Worm (Caenorhabditis elegans) whole organism, L1 larva: ENCODE data around the gene exc-5.

ENCODE experiments used
- Y116A8C.19 ChIP-seq: sonication (generic microtip); optimal IDR thresholded peaks from 2 replicates; lab custom pipeline; 2016; ENCODE audit warnings: missing compliant biosample characterization, missing genetic modification characterization, borderline replicate concordance
- alr-1 ChIP-seq: fragments of 200-800 bp; sonication (Bioruptor generic); optimal IDR thresholded peaks from 2 replicates; lab custom pipeline; 2018; ENCODE audit warnings: borderline replicate concordance, mild to moderate bottlenecking, missing genetic modification characterization, missing compliant biosample characterization
- aly-2 ChIP-seq: fragments of 150-350 bp; optimal IDR thresholded peaks from 2 replicates; lab custom pipeline; 2014; ENCODE audit warnings: missing biosample characterization, missing genetic modification characterization
- blmp-1 ChIP-seq: fragments of 150-350 bp; optimal IDR thresholded peaks from 2 replicates; lab custom pipeline; 2014; ENCODE audit warnings: missing biosample characterization, missing genetic modification characterization
- dpl-1 ChIP-seq, 3 experiments: fragments of 150-350 bp in 2 of 3; sonication (generic microtip) in 1 of 3; optimal IDR thresholded peaks; 2 replicates each; lab custom pipeline; 2014 to 2017; ENCODE audit warnings: missing biosample characterization in 3 of 3, missing genetic modification characterization in 3 of 3, missing genetic modification reagents in 3 of 3
- efl-1 ChIP-seq, 4 experiments: fragments of 150-350 bp; optimal IDR thresholded peaks in 3 of 4; peaks in 1 of 4; 1 replicate in 1 of 4; 2 replicates in 3 of 4; lab custom pipeline; 2014; ENCODE audit warnings: missing biosample characterization in 2 of 4, missing genetic modification characterization in 2 of 4, missing genetic modification reagents in 2 of 4
- efl-3 ChIP-seq: fragments of 200-800 bp; sonication (Bioruptor generic); optimal IDR thresholded peaks from 2 replicates; lab custom pipeline; 2018; ENCODE audit warnings: mild to moderate bottlenecking, missing genetic modification characterization, missing compliant biosample characterization
- elt-2 ChIP-seq: sonication (generic microtip); optimal IDR thresholded peaks from 2 replicates; lab custom pipeline; 2016; ENCODE audit warnings: missing genetic modification characterization, mild to moderate bottlenecking, inconsistent platforms, missing compliant biosample characterization, missing genetic modification reagents
- elt-3 ChIP-seq, 6 experiments: fragments of 150-350 bp in 1 of 6; sonication (generic microtip); optimal IDR thresholded peaks; 2 replicates each; lab custom pipeline; 2017 to 2018; ENCODE audit warnings: missing biosample characterization in 6 of 6, missing genetic modification characterization in 6 of 6, inconsistent platforms in 1 of 6
- grh-1 ChIP-seq: fragments of 200-800 bp; sonication (Bioruptor generic); IDR thresholded peaks from 2 replicates; pipeline ENCODE4 v1.3.6; 2022; ENCODE audit warnings: missing genetic modification reagents, missing genetic modification characterization, missing compliant biosample characterization
- irx-1 ChIP-seq: sonication (generic microtip); optimal IDR thresholded peaks from 2 replicates; lab custom pipeline; 2016; ENCODE audit warnings: missing genetic modification characterization, missing compliant biosample characterization
- isw-1 ChIP-seq: fragments of 200-800 bp; sonication (Bioruptor generic); IDR thresholded peaks from 2 replicates; pipeline ENCODE4 v1.3.6; 2022; ENCODE audit warnings: missing genetic modification characterization, missing compliant biosample characterization
- lin-35 ChIP-seq, 2 experiments: fragments of 150-350 bp; optimal IDR thresholded peaks; 2 replicates each; lab custom pipeline; 2014; ENCODE audit warnings: missing biosample characterization in 2 of 2, missing genetic modification characterization in 2 of 2, missing genetic modification reagents in 2 of 2
- lin-39 ChIP-seq: fragments of 150-350 bp; optimal IDR thresholded peaks from 2 replicates; lab custom pipeline; 2014; ENCODE audit warnings: missing biosample characterization, missing genetic modification reagents, missing genetic modification characterization
- mdl-1 ChIP-seq, 2 experiments: fragments of 150-350 bp; optimal IDR thresholded peaks; 2 replicates each; lab custom pipeline; 2014 to 2017; ENCODE audit warnings: missing biosample characterization in 2 of 2, missing genetic modification characterization in 2 of 2, inconsistent platforms in 1 of 2
- mep-1 ChIP-seq: fragments of 150-350 bp; optimal IDR thresholded peaks from 2 replicates; lab custom pipeline; 2014; ENCODE audit warnings: missing biosample characterization, missing genetic modification characterization
- nhr-12 ChIP-seq: sonication (generic microtip); optimal IDR thresholded peaks from 2 replicates; lab custom pipeline; 2017; ENCODE audit warnings: missing biosample characterization, missing genetic modification characterization
- nhr-237 ChIP-seq: fragments of 150-350 bp; optimal IDR thresholded peaks from 2 replicates; lab custom pipeline; 2014; ENCODE audit warnings: missing biosample characterization, missing genetic modification characterization
- nhr-28 ChIP-seq: fragments of 150-350 bp; optimal IDR thresholded peaks from 2 replicates; lab custom pipeline; 2014; ENCODE audit warnings: missing biosample characterization, missing genetic modification characterization
- nhr-47 ChIP-seq: sonication (generic microtip); optimal IDR thresholded peaks from 2 replicates; lab custom pipeline; 2016; ENCODE audit warnings: mild to moderate bottlenecking, missing genetic modification characterization, moderate library complexity, missing compliant biosample characterization
- nhr-71 ChIP-seq: sonication (generic microtip); optimal IDR thresholded peaks from 2 replicates; lab custom pipeline; 2016; ENCODE audit warnings: mild to moderate bottlenecking, missing genetic modification characterization, moderate library complexity, missing compliant biosample characterization
- nhr-85 ChIP-seq: sonication (generic microtip); peaks from one replicate; lab custom pipeline; 2016; ENCODE audit warnings: missing genetic modification characterization, inconsistent platforms, missing compliant biosample characterization
- skn-1 ChIP-seq: fragments of 150-350 bp; optimal IDR thresholded peaks from 2 replicates; lab custom pipeline; 2014; ENCODE audit warnings: missing biosample characterization, missing genetic modification characterization
- snpc-4 ChIP-seq: fragments of 150-350 bp; optimal IDR thresholded peaks from 2 replicates; lab custom pipeline; 2014; ENCODE audit warnings: missing biosample characterization, missing genetic modification characterization
- snu-23 ChIP-seq: sonication (generic microtip); optimal IDR thresholded peaks from 2 replicates; lab custom pipeline; 2016; ENCODE audit warnings: missing genetic modification characterization, missing compliant biosample characterization
- sox-4 ChIP-seq: sonication (generic microtip); optimal IDR thresholded peaks from 2 replicates; lab custom pipeline; 2016; ENCODE audit warnings: missing genetic modification characterization, missing compliant biosample characterization
- sptf-1 ChIP-seq: fragments of 150-350 bp; optimal IDR thresholded peaks from 2 replicates; lab custom pipeline; 2014; ENCODE audit warnings: missing biosample characterization, missing genetic modification characterization
- swsn-7 ChIP-seq: sonication (generic microtip); optimal IDR thresholded peaks from 2 replicates; lab custom pipeline; 2016; ENCODE audit warnings: missing genetic modification characterization, missing compliant biosample characterization
- unc-130 ChIP-seq: fragments of 150-350 bp; optimal IDR thresholded peaks from 2 replicates; lab custom pipeline; 2017; ENCODE audit warnings: missing biosample characterization, missing genetic modification characterization, inconsistent platforms
- unc-30 ChIP-seq: sonication (generic microtip); optimal IDR thresholded peaks from 2 replicates; lab custom pipeline; 2017; ENCODE audit warnings: missing biosample characterization, missing genetic modification characterization
- unc-86 ChIP-seq: sonication (generic microtip); optimal IDR thresholded peaks from 2 replicates; lab custom pipeline; 2016; ENCODE audit warnings: missing genetic modification characterization, missing compliant biosample characterization
- unc-98 ChIP-seq: fragments of 200-800 bp; sonication (Bioruptor generic); IDR thresholded peaks from 2 replicates; pipeline ENCODE4 v1.3.6; 2022; ENCODE audit warnings: missing genetic modification characterization, missing compliant biosample characterization
- xbp-1 ChIP-seq: sonication (generic microtip); optimal IDR thresholded peaks from 2 replicates; lab custom pipeline; 2016; ENCODE audit warnings: missing genetic modification characterization, missing compliant biosample characterization
- zip-4 ChIP-seq: fragments of 200-800 bp; sonication (Bioruptor generic); optimal IDR thresholded peaks from 2 replicates; lab custom pipeline; 2018; ENCODE audit warnings: mild to moderate bottlenecking, missing genetic modification characterization, moderate library complexity, missing compliant biosample characterization
- ztf-4 ChIP-seq: fragments of 150-350 bp; optimal IDR thresholded peaks from 2 replicates; lab custom pipeline; 2014; ENCODE audit warnings: missing biosample characterization, missing genetic modification characterization

exc-5 gene

ce11 chrIV:8821147-8821546, 7.7 kb upstream of the exc-5 start, which contains the start of gene T28C6.5:
Gene T28C6.5 (plus strand): TSS chrIV:8821447.
- no peak for TF ChIP-seq efl-1 (optimal IDR thresholded peaks at IDR 0.05; lab: Kevin White, UChicago)
- TF ChIP-seq efl-1 (GFP tag; optimal IDR thresholded peaks at IDR 0.05 in 1 of 2; lab: Kevin White, UChicago): no peak
- TF ChIP-seq xbp-1: no peak
- no peak for TF ChIP-seq sox-4 (tag; lab: Kevin White, UChicago)
- no peak for TF ChIP-seq isw-1
- no peak for TF ChIP-seq grh-1 (GFP tag; lab: Robert Waterston, UW)

ce11 chrIV:8820041-8820440, 6.6 kb upstream of the exc-5 start, which contains the start of gene T28C6.3:
Gene T28C6.3 (plus strand): TSS chrIV:8820341.
- TF ChIP-seq mdl-1 (tag; optimal IDR thresholded peaks at IDR 0.05; lab: Kevin White, UChicago) (no peak), efl-1 (optimal IDR thresholded peaks at IDR 0.05; lab: Kevin White, UChicago) (no peak), efl-1 (GFP tag; optimal IDR thresholded peaks at IDR 0.05 in 1 of 2; lab: Kevin White, UChicago) (peak in 1 of 2 experiments; percentile 9), sox-4 (tag; lab: Kevin White, UChicago) (no peak), swsn-7 (tag; lab: Kevin White, UChicago) (no peak), irx-1 (tag; lab: Kevin White, UChicago) (no peak), mep-1 (tag; lab: Kevin White, UChicago) (no peak), unc-86 (tag; lab: Kevin White, UChicago) (no peak)

ce11 chrIV:8819471-8819870, 6.0 kb upstream of the exc-5 start:
- TF ChIP-seq dpl-1 (GFP tag; optimal IDR thresholded peaks at IDR 0.05; lab: Kevin White, UChicago): no peak
- TF ChIP-seq nhr-237: no peak
- no peak for TF ChIP-seq unc-98 (GFP tag; lab: Robert Waterston, UW)
- no peak for TF ChIP-seq lin-35 (GFP tag; optimal IDR thresholded peaks at IDR 0.05; lab: Kevin White, UChicago)
- no peak for TF ChIP-seq snpc-4 (tag; lab: Kevin White, UChicago)
- no peak for TF ChIP-seq aly-2 (tag; lab: Kevin White, UChicago)
- no peak for TF ChIP-seq unc-30 (tag; lab: Kevin White, UChicago)

ce11 chrIV:8817639-8818038, 4.2 kb upstream of the exc-5 start, which contains the start of gene T28C6.10:
Gene T28C6.10 (plus strand): TSS chrIV:8817939.
- TF ChIP-seq blmp-1 (tag; lab: Kevin White, UChicago): no peak
- TF ChIP-seq, all 84 proteins: peak for 0

- TF ChIP-seq swsn-7 (tag; lab: Kevin White, UChicago): no peak
- no peak for TF ChIP-seq aly-2 (tag; lab: Kevin White, UChicago)
- no peak for TF ChIP-seq ztf-4 (tag; lab: Kevin White, UChicago)
- TF ChIP-seq unc-130 (tag; lab: Kevin White, UChicago): no peak
- TF ChIP-seq elt-2 (tag; lab: Kevin White, UChicago): no peak
- no peak for TF ChIP-seq lin-39 (tag; lab: Kevin White, UChicago)
- no peak for TF ChIP-seq nhr-12
- TF ChIP-seq unc-98 (GFP tag; lab: Robert Waterston, UW): no peak
- no peak for TF ChIP-seq snu-23
- TF ChIP-seq skn-1 (tag; lab: Kevin White, UChicago): no peak
- TF ChIP-seq efl-3 (GFP tag; lab: Kevin White, UChicago): no peak
- no peak for TF ChIP-seq alr-1 (tag; lab: Kevin White, UChicago)
- TF ChIP-seq grh-1 (GFP tag; lab: Robert Waterston, UW): no peak
- no peak for TF ChIP-seq sptf-1 (tag; lab: Kevin White, UChicago)
- no peak for TF ChIP-seq zip-4
- no peak for TF ChIP-seq lin-35 (GFP tag; optimal IDR thresholded peaks at IDR 0.05; lab: Kevin White, UChicago)
- TF ChIP-seq snpc-4 (tag; lab: Kevin White, UChicago): no peak
- TF ChIP-seq nhr-47 (tag; lab: Kevin White, UChicago): no peak
- TF ChIP-seq, all 84 proteins: peak for 0
These were observed 3.1 kb upstream of the exc-5 start for ce11 chrIV:8816617-8817016.

- TF ChIP-seq nhr-28 (tag; lab: Kevin White, UChicago): no peak
- TF ChIP-seq irx-1 (tag; lab: Kevin White, UChicago): no peak
- TF ChIP-seq nhr-71 (tag; lab: Kevin White, UChicago): peak; percentile 5
- peak in 1 of 6 experiments; percentile 1 for TF ChIP-seq elt-3 (tag; optimal IDR thresholded peaks at IDR 0.05; lab: Kevin White, UChicago)
- peak; percentile 2 for TF ChIP-seq snu-23
- no peak for TF ChIP-seq Y116A8C.19
- peak; percentile 71 for TF ChIP-seq nhr-85
- TF ChIP-seq blmp-1 (tag; lab: Kevin White, UChicago): peak; percentile 11
These were observed 2.6 kb upstream of the exc-5 start, which contains the start of gene grsp-2 for ce11 chrIV:8816029-8816428. Gene grsp-2 (plus strand): TSS chrIV:8816329.
